Worm (Caenorhabditis elegans) whole organism, early embryonic: ENCODE measurements around the gene smap-1.

Experiments
- B0310.2 ChIP-seq: sonication (generic microtip); optimal IDR thresholded peaks from 2 replicates; lab custom pipeline; 2016; ENCODE audit warnings: mild to moderate bottlenecking, missing genetic modification characterization, missing compliant biosample characterization
- ama-1 ChIP-seq: fragments of 150-350 bp; optimal IDR thresholded peaks from 2 replicates; lab custom pipeline; 2014
- ceh-13 ChIP-seq: fragments of 200-800 bp; sonication (Bioruptor generic); optimal IDR thresholded peaks from 2 replicates; lab custom pipeline; 2018; ENCODE audit warnings: mild to moderate bottlenecking, missing genetic modification characterization, missing compliant biosample characterization
- ceh-36 ChIP-seq: sonication (generic microtip); optimal IDR thresholded peaks from 2 replicates; lab custom pipeline; 2016; ENCODE audit warnings: missing genetic modification characterization, inconsistent platforms, missing compliant biosample characterization
- flt-1 ChIP-seq: fragments of 200-800 bp; sonication (Bioruptor generic); IDR thresholded peaks from 2 replicates; pipeline ENCODE4 v1.3.6; 2022; ENCODE audit warnings: missing genetic modification characterization, missing compliant biosample characterization
- hmbx-1 ChIP-seq: sonication (generic microtip); optimal IDR thresholded peaks from 2 replicates; lab custom pipeline; 2016; ENCODE audit warnings: mild to moderate bottlenecking, missing genetic modification characterization, missing compliant biosample characterization
- tra-4 ChIP-seq: sonication (generic microtip); optimal IDR thresholded peaks from 2 replicates; lab custom pipeline; 2017; ENCODE audit warnings: missing genetic modification characterization, missing compliant biosample characterization

ce11 chrIII:10711192-10711673, 28.4 kb downstream of the smap-1 start, which contains the start of gene W09D10.5:
- TF ChIP-seq flt-1 (GFP tag; lab: Robert Waterston, UW), result no peak
- no peak for TF ChIP-seq tra-4 (tag; lab: Kevin White, UChicago)
- peak; percentile 85 for TF ChIP-seq ama-1 (lab: Kevin White, UChicago)
- no peak for TF ChIP-seq ceh-36 (tag; lab: Kevin White, UChicago)
- no peak for TF ChIP-seq ceh-13 (GFP tag; lab: Kevin White, UChicago)
- TF ChIP-seq hmbx-1 (tag; lab: Kevin White, UChicago), result no peak
- no peak for TF ChIP-seq B0310.2 (tag; lab: Kevin White, UChicago)
